Worm (Caenorhabditis elegans): ENCODE measurements around the gene lgc-12.

- no peak for TF ChIP-seq med-1 (GFP tag; optimal IDR thresholded peaks at IDR 0.05; ENCODE audit: insufficient read depth)
- no peak for TF ChIP-seq T22C8.4 (GFP tag; IDR thresholded peaks at IDR 0.05)
- no peak for TF ChIP-seq flt-1 (GFP tag; IDR thresholded peaks at IDR 0.05)
- no peak for TF ChIP-seq cog-1 (tag; optimal IDR thresholded peaks at IDR 0.05)
- no peak for TF ChIP-seq ztf-23 (GFP tag; IDR thresholded peaks at IDR 0.05)
- TF ChIP-seq klf-2 (GFP tag; conservative IDR thresholded peaks at IDR 0.05) = no peak
- TF ChIP-seq ref-1 (GFP tag; conservative IDR thresholded peaks at IDR 0.05) = no peak
- TF ChIP-seq tab-1 (GFP tag; IDR thresholded peaks at IDR 0.05) = no peak
- TF ChIP-seq ztf-29 (GFP tag; IDR thresholded peaks at IDR 0.05) = no peak
Observed at ce11 chrIII:7558658-7559057, 3.3 kb upstream of the lgc-12 start.

All from whole organism, midembryonic.